Fruit fly (Drosophila melanogaster): ENCODE data around the gene hng3.

hng3 gene

dm6 chr3L:772193-772592 lies 16.9 kb upstream of the hng3 start (continued):
- TF ChIP-seq ewg (GFP tag; optimal IDR thresholded peaks at IDR 0.05) (peak; percentile 54), CG4617 (GFP tag; optimal IDR thresholded peaks at IDR 0.05; ENCODE audit: borderline replicate concordance) (no peak), maf-S (GFP tag; optimal IDR thresholded peaks at IDR 0.05) (no peak), gsb-n (tag; optimal IDR thresholded peaks at IDR 0.05) (peak; percentile 13), Rx (GFP tag; IDR thresholded peaks at IDR 0.05) (0 out of 2 replicates have a peak, but pooled peaks have one; percentile 34), Ssrp (tag; optimal IDR thresholded peaks at IDR 0.05) (peak; percentile 50), CG6689 (GFP tag; IDR thresholded peaks at IDR 0.05) (peak; percentile 70), CG1832 (GFP tag; optimal IDR thresholded peaks at IDR 0.05) (no peak), Asciz (GFP tag; optimal IDR thresholded peaks at IDR 0.05) (peak; percentile 47), CG31388 (GFP tag; optimal IDR thresholded peaks at IDR 0.05) (no peak), Scr (GFP tag; IDR thresholded peaks at IDR 0.05; ENCODE audit: partially characterized antibody) (no peak), dpn (GFP tag; optimal IDR thresholded peaks at IDR 0.05) (peak in 1 of 2 experiments; percentile 39), Nf-YA (GFP tag; IDR thresholded peaks at IDR 0.05) (no peak), CG6254 (GFP tag; optimal IDR thresholded peaks at IDR 0.05) (peak; percentile 51), wor (GFP tag; IDR thresholded peaks at IDR 0.05) (no peak; the same call in 1 of the 2 replicates), CG10431 (GFP tag; optimal IDR thresholded peaks at IDR 0.05) (no peak), YL-1 (GFP tag; optimal IDR thresholded peaks at IDR 0.05) (no peak), CG1529 (GFP tag; optimal IDR thresholded peaks at IDR 0.05) (peak; percentile 41), Mrtf (GFP tag; IDR thresholded peaks at IDR 0.05) (0 out of 3 replicates have a peak, but pooled peaks have one; percentile 10), vvl (GFP tag; IDR thresholded peaks at IDR 0.05) (peak; percentile 79), tio (GFP tag; optimal IDR thresholded peaks at IDR 0.05) (no peak), slbo (GFP tag; IDR thresholded peaks at IDR 0.05) (no peak), CG10654 (GFP tag; optimal IDR thresholded peaks at IDR 0.05) (peak; percentile 40), org-1 (GFP tag; optimal IDR thresholded peaks at IDR 0.05) (peak; percentile 51), CG2202 (tag; optimal IDR thresholded peaks at IDR 0.05) (peak; percentile 42), CG2678 (tag; optimal IDR thresholded peaks at IDR 0.05) (peak; percentile 68), CG30403 (GFP tag; optimal IDR thresholded peaks at IDR 0.05) (peak; percentile 12), lilli (GFP tag; optimal IDR thresholded peaks at IDR 0.05) (no peak), seq (GFP tag; IDR thresholded peaks at IDR 0.05) (no peak), sug (tag; optimal IDR thresholded peaks at IDR 0.05) (no peak), ranshi (GFP tag; IDR thresholded peaks at IDR 0.05) (peak; percentile 70; the same call in 1 of the 2 replicates), CG7357 (GFP tag; IDR thresholded peaks at IDR 0.05) (peak; percentile 43; the same call in 1 of the 3 replicates), CG12299 (tag; optimal IDR thresholded peaks at IDR 0.05) (no peak), Blimp-1 (GFP tag; optimal IDR thresholded peaks at IDR 0.05) (peak; percentile 80), Ptx1 (GFP tag; IDR thresholded peaks at IDR 0.05) (peak; percentile 73), HLH4C (GFP tag; IDR thresholded peaks at IDR 0.05; ENCODE audit: partially characterized antibody) (no peak), Nf-YB (GFP tag; optimal IDR thresholded peaks at IDR 0.05) (no peak), CG16813 (GFP tag; IDR thresholded peaks at IDR 0.05; ENCODE audit: partially characterized antibody) (no peak), CG2889 (GFP tag; IDR thresholded peaks at IDR 0.05) (no peak), CG13894 (tag; optimal IDR thresholded peaks at IDR 0.05) (no peak), E2f2 (GFP tag; IDR thresholded peaks at IDR 0.05) (0 out of 2 replicates have a peak, but pooled peaks have one; percentile 23), mam (GFP tag; optimal IDR thresholded peaks at IDR 0.05) (peak; percentile 8), eve (GFP tag; optimal IDR thresholded peaks at IDR 0.05) (peak in 1 of 2 experiments; percentile 45), tgo (GFP tag; IDR thresholded peaks at IDR 0.05) (peak; percentile 59), CG6813 (GFP tag; optimal IDR thresholded peaks at IDR 0.05) (peak; percentile 23), CG18476 (GFP tag; optimal IDR thresholded peaks at IDR 0.05) (peak; percentile 19), z (GFP tag; IDR thresholded peaks at IDR 0.05) (0 out of 3 replicates have a peak, but pooled peaks have one; percentile 27), lab (GFP tag; optimal IDR thresholded peaks at IDR 0.05) (peak; percentile 31), dmrt99B (tag; optimal IDR thresholded peaks at IDR 0.05) (peak; percentile 68), Oli (tag; optimal IDR thresholded peaks at IDR 0.05) (peak; percentile 40)

Data from whole organism, embryonic.